Fruit fly (Drosophila melanogaster) whole organism, adult: Measurements from ENCODE around the gene CG12112.

Experiments
- CG1620 ChIP-seq: fragments of 200-800 bp; sonication (Bioruptor generic); optimal IDR thresholded peaks from 2 replicates; lab custom pipeline; 2016; ENCODE audit warnings: missing biosample characterization, missing genetic modification characterization
- CG33017 ChIP-seq: fragments of 200-800 bp; sonication (Bioruptor generic); optimal IDR thresholded peaks from 2 replicates; lab custom pipeline; 2018; ENCODE audit warnings: missing biosample characterization, mild to moderate bottlenecking, missing genetic modification characterization, moderate library complexity
- CG7045 ChIP-seq: fragments of 200-800 bp; sonication (Bioruptor generic); optimal IDR thresholded peaks from 2 replicates; lab custom pipeline; 2017; ENCODE audit warnings: missing biosample characterization, mild to moderate bottlenecking, missing genetic modification characterization
- Mnt ChIP-seq: fragments of 200-800 bp; sonication (Bioruptor generic); optimal IDR thresholded peaks from 2 replicates; lab custom pipeline; 2016; ENCODE audit warnings: missing biosample characterization, mild to moderate bottlenecking, missing genetic modification characterization
- cic ChIP-seq: fragments of 200-800 bp; sonication (Bioruptor generic); optimal IDR thresholded peaks from 2 replicates; lab custom pipeline; 2017; ENCODE audit warnings: missing biosample characterization, mild to moderate bottlenecking, missing genetic modification characterization, moderate library complexity
- cnc ChIP-seq, 2 experiments: fragments of >200 bp; optimal IDR thresholded peaks; 2 replicates each; lab custom pipeline; 2017
- ovo ChIP-seq: fragments of 200-800 bp; sonication (Bioruptor generic); optimal IDR thresholded peaks from 2 replicates; lab custom pipeline; 2016; ENCODE audit warnings: missing biosample characterization, missing genetic modification characterization
- tj ChIP-seq: fragments of 200-800 bp; sonication (Bioruptor generic); optimal IDR thresholded peaks from 3 replicates; lab custom pipeline; 2017; ENCODE audit warnings: missing biosample characterization, mild to moderate bottlenecking, missing genetic modification characterization, moderate library complexity

DNA sequence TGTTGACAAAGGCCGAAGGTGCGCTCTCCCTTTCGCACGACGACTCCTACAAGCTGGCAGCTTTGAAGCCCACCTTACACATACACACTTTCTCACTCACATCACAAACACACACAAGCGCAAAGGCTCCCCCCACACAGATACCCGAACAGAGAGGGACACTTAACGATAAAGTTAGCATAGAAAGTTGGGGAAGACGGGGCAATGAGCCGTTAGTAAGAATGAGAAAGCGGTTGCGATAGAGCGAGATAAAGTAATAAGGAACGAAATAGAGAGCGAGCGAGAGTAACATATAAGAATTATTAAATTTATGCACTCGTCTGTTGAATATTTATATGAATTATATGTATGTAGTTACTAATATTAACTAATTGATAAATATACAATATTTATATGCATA, 9.0 kb upstream of the CG12112 start:
- TF ChIP-seq cic (GFP tag; lab: Kevin White, UChicago) (no peak), tj (no peak), ovo (peak; percentile 34), CG1620 (GFP tag; lab: Kevin White, UChicago) (no peak), CG7045 (GFP tag; lab: Kevin White, UChicago) (no peak), CG33017 (no peak), Mnt (GFP tag; lab: Kevin White, UChicago) (no peak), cnc (optimal IDR thresholded peaks at IDR 0.05; lab: Kevin White, UChicago) (no peak)
